Fruit fly (Drosophila melanogaster): Measurements from ENCODE around the gene Elys.

Gene Elys

dm6 chrX:19683040-19683875, 31.2 kb downstream of the Elys start, which contains the start of the genes dome and Ubqn (continued):
- TF ChIP-seq Mes4 (GFP tag; optimal IDR thresholded peaks at IDR 0.05) (no peak), HHEX (GFP tag; optimal IDR thresholded peaks at IDR 0.05) (no peak), aop (GFP tag; IDR thresholded peaks at IDR 0.05) (no peak), Asciz (GFP tag; optimal IDR thresholded peaks at IDR 0.05) (no peak), CrebB (tag; optimal IDR thresholded peaks at IDR 0.05) (no peak), CG6654 (GFP tag; optimal IDR thresholded peaks at IDR 0.05) (no peak), exex (tag; optimal IDR thresholded peaks at IDR 0.05) (no peak), mirr (GFP tag; optimal IDR thresholded peaks at IDR 0.05) (peak; percentile 4), en (GFP tag; optimal IDR thresholded peaks at IDR 0.05) (no peak), CG8388 (GFP tag; optimal IDR thresholded peaks at IDR 0.05) (no peak), hbn (GFP tag; IDR thresholded peaks at IDR 0.05; ENCODE audit: partially characterized antibody) (peak; percentile 87), CG3163 (GFP tag; optimal IDR thresholded peaks at IDR 0.05) (peak; percentile 60), pan (optimal IDR thresholded peaks at IDR 0.05) (no peak), pan (GFP tag; optimal IDR thresholded peaks at IDR 0.05 in 1 of 2, IDR thresholded peaks at IDR 0.05 in 1 of 2) (no peak), amos (GFP tag; IDR thresholded peaks at IDR 0.05; ENCODE audit: partially characterized antibody) (peak; percentile 86), Sox100B (GFP tag; optimal IDR thresholded peaks at IDR 0.05) (no peak), CG7963 (GFP tag; IDR thresholded peaks at IDR 0.05; ENCODE audit: partially characterized antibody) (peak; percentile 85), CG7556 (GFP tag; optimal IDR thresholded peaks at IDR 0.05) (no peak), Dll (GFP tag; IDR thresholded peaks at IDR 0.05; ENCODE audit: partially characterized antibody) (peak; percentile 93), CG15269 (tag; optimal IDR thresholded peaks at IDR 0.05) (no peak), PHDP (tag; optimal IDR thresholded peaks at IDR 0.05) (no peak), pita (GFP tag; optimal IDR thresholded peaks at IDR 0.05) (no peak), Nf-YA (GFP tag; IDR thresholded peaks at IDR 0.05) (no peak), CG3847 (GFP tag; IDR thresholded peaks at IDR 0.05) (no peak), CG17802 (tag; optimal IDR thresholded peaks at IDR 0.05) (no peak), CG31441 (GFP tag; IDR thresholded peaks at IDR 0.05) (no peak), sisA (GFP tag; IDR thresholded peaks at IDR 0.05) (no peak), cg (GFP tag; optimal IDR thresholded peaks at IDR 0.05) (peak; percentile 95), Atf6 (GFP tag; IDR thresholded peaks at IDR 0.05) (no peak), zf30C (GFP tag; optimal IDR thresholded peaks at IDR 0.05) (no peak), stc (GFP tag; IDR thresholded peaks at IDR 0.05) (no peak), fd3F (GFP tag; optimal IDR thresholded peaks at IDR 0.05) (no peak), CG14860 (GFP tag; IDR thresholded peaks at IDR 0.05; ENCODE audit: partially characterized antibody) (peak; percentile 95), Nf-YC (tag; optimal IDR thresholded peaks at IDR 0.05) (peak; percentile 53), HmgD (GFP tag; optimal IDR thresholded peaks at IDR 0.05) (peak; percentile 1), CG11398 (GFP tag; optimal IDR thresholded peaks at IDR 0.05) (no peak), tna (GFP tag; IDR thresholded peaks at IDR 0.05; ENCODE audit: partially characterized antibody) (peak; percentile 88; the same call in 1 of the 2 replicates), TFAM (GFP tag; optimal IDR thresholded peaks at IDR 0.05) (no peak), wdn (GFP tag; IDR thresholded peaks at IDR 0.05) (no peak), CG14014 (GFP tag; IDR thresholded peaks at IDR 0.05) (peak; percentile 13; the same call in 1 of the 2 replicates), CG4854 (GFP tag; optimal IDR thresholded peaks at IDR 0.05) (no peak), disco-r (GFP tag; optimal IDR thresholded peaks at IDR 0.05) (no peak), CG10209 (GFP tag; optimal IDR thresholded peaks at IDR 0.05) (no peak), Fer1 (GFP tag; optimal IDR thresholded peaks at IDR 0.05) (peak; percentile 48), dan (GFP tag; IDR thresholded peaks at IDR 0.05) (no peak), crp (GFP tag; optimal IDR thresholded peaks at IDR 0.05) (no peak), yki (optimal IDR thresholded peaks at IDR 0.05) (peak; percentile 92), kay (GFP tag; optimal IDR thresholded peaks at IDR 0.05) (peak; percentile 71), CG10366 (GFP tag; IDR thresholded peaks at IDR 0.05) (no peak)

All from whole organism, embryonic.